Fruit fly (Drosophila melanogaster) whole organism, embryonic: ENCODE results near the gene L2HGDH.

Experiments
- Aef1 ChIP-seq: fragments of 200-800 bp; sonication (Bioruptor generic); IDR thresholded peaks from 3 replicates; pipeline ENCODE4 v1.3.6; 2022; ENCODE audit warnings: missing biosample characterization, missing genetic modification characterization
- BtbVII ChIP-seq: fragments of 200-800 bp; sonication (Bioruptor generic); optimal IDR thresholded peaks from 3 replicates; lab custom pipeline; 2017; ENCODE audit warnings: missing biosample characterization, mild to moderate bottlenecking, missing genetic modification characterization
- CG10462 ChIP-seq: fragments of 200-800 bp; sonication (Bioruptor generic); optimal IDR thresholded peaks from 2 replicates; lab custom pipeline; 2016; ENCODE audit warnings: missing biosample characterization, missing genetic modification characterization
- CG11247 ChIP-seq: fragments of 200-800 bp; sonication (Bioruptor generic); IDR thresholded peaks from 2 replicates; pipeline ENCODE4 v1.3.6; 2022; ENCODE audit warnings: missing biosample characterization, missing genetic modification characterization
- CG11504 ChIP-seq: fragments of 200-800 bp; sonication (Bioruptor generic); optimal IDR thresholded peaks from 3 replicates; lab custom pipeline; 2019; ENCODE audit warnings: missing biosample characterization, mild to moderate bottlenecking, missing genetic modification characterization, moderate library complexity
- CG1233 ChIP-seq: fragments of 200-800 bp; sonication (Bioruptor generic); optimal IDR thresholded peaks from 4 replicates; lab custom pipeline; 2018; ENCODE audit warnings: missing biosample characterization, mild to moderate bottlenecking, missing genetic modification characterization
- CG12769 ChIP-seq: fragments of 200-800 bp; sonication (Bioruptor generic); optimal IDR thresholded peaks from 2 replicates; lab custom pipeline; 2019; ENCODE audit warnings: missing biosample characterization, mild to moderate bottlenecking, missing genetic modification characterization, moderate library complexity
- CG14441 ChIP-seq: fragments of 200-800 bp; sonication (Bioruptor generic); IDR thresholded peaks from 2 replicates; pipeline ENCODE4 v1.3.6; 2022; ENCODE audit warnings: missing biosample characterization, missing genetic modification characterization
- CG14667 ChIP-seq: fragments of 200-800 bp; sonication (Bioruptor generic); IDR thresholded peaks from 2 replicates; pipeline ENCODE4 v1.3.6; 2022; ENCODE audit warnings: missing biosample characterization, missing genetic modification characterization
- CG16779 ChIP-seq: fragments of 200-800 bp; sonication (Bioruptor generic); IDR thresholded peaks from 2 replicates; pipeline ENCODE4 v1.3.6; 2022; ENCODE audit warnings: missing biosample characterization, missing genetic modification characterization
- CG17359 ChIP-seq: fragments of 200-800 bp; sonication (Bioruptor generic); optimal IDR thresholded peaks from 3 replicates; lab custom pipeline; 2018; ENCODE audit warnings: missing biosample characterization, mild to moderate bottlenecking, missing genetic modification characterization, moderate library complexity
- CG17385 ChIP-seq: fragments of 200-800 bp; sonication (Bioruptor generic); optimal IDR thresholded peaks from 3 replicates; lab custom pipeline; 2018; ENCODE audit warnings: missing biosample characterization, mild to moderate bottlenecking, missing genetic modification characterization
- CG1792 ChIP-seq: fragments of 200-800 bp; sonication (Bioruptor generic); optimal IDR thresholded peaks from 2 replicates; lab custom pipeline; 2016; ENCODE audit warnings: missing biosample characterization, missing genetic modification characterization
- CG18011 ChIP-seq: fragments of 200-800 bp; sonication (Bioruptor generic); optimal IDR thresholded peaks from 2 replicates; lab custom pipeline; 2017; ENCODE audit warnings: missing biosample characterization, missing genetic modification characterization, mild to moderate bottlenecking, moderate library complexity, missing genotype
- CG2199 ChIP-seq: fragments of 200-800 bp; sonication (Bioruptor generic); IDR thresholded peaks from 3 replicates; pipeline ENCODE4 v1.3.6; 2022; ENCODE audit warnings: missing biosample characterization, missing genetic modification characterization
- CG3065 ChIP-seq: fragments of 200-800 bp; sonication (Bioruptor generic); optimal IDR thresholded peaks from 2 replicates; lab custom pipeline; 2016; ENCODE audit warnings: missing biosample characterization, missing genetic modification characterization
- CG31224 ChIP-seq: fragments of 200-800 bp; sonication (Bioruptor generic); IDR thresholded peaks from 2 replicates; pipeline ENCODE4 v1.3.6; 2022; ENCODE audit warnings: missing biosample characterization, missing genetic modification characterization
- CG31441 ChIP-seq: fragments of 200-800 bp; sonication (Bioruptor generic); IDR thresholded peaks from 2 replicates; pipeline ENCODE4 v1.3.6; 2022; ENCODE audit warnings: missing biosample characterization, missing genetic modification characterization
- CG3163 ChIP-seq: fragments of 200-800 bp; sonication (Bioruptor generic); optimal IDR thresholded peaks from 3 replicates; lab custom pipeline; 2016; ENCODE audit warnings: missing biosample characterization, missing genetic modification characterization
- CG33557 ChIP-seq: fragments of 200-800 bp; sonication (Bioruptor generic); optimal IDR thresholded peaks from 2 replicates; lab custom pipeline; 2019; ENCODE audit warnings: missing biosample characterization, mild to moderate bottlenecking, missing genetic modification characterization, moderate library complexity
- CG3726 ChIP-seq: fragments of 200-800 bp; sonication (Bioruptor generic); IDR thresholded peaks from 3 replicates; pipeline ENCODE4, ENCODE4 v1.3.6; 2022; ENCODE audit warnings: missing biosample characterization, missing genetic modification characterization
- CG7987 ChIP-seq: fragments of 200-800 bp; sonication (Bioruptor generic); optimal IDR thresholded peaks from 2 replicates; lab custom pipeline; 2018; ENCODE audit warnings: missing biosample characterization, mild to moderate bottlenecking, missing genetic modification characterization, moderate library complexity
- CG8089 ChIP-seq: fragments of 200-800 bp; sonication (Bioruptor generic); optimal IDR thresholded peaks from 3 replicates; lab custom pipeline; 2016; ENCODE audit warnings: missing biosample characterization, missing genetic modification characterization
- CG8944 ChIP-seq: fragments of 200-800 bp; sonication (Bioruptor generic); optimal IDR thresholded peaks from 3 replicates; lab custom pipeline; 2016; ENCODE audit warnings: missing biosample characterization, missing genetic modification characterization
- Dref ChIP-seq: fragments of 200-800 bp; sonication (Bioruptor generic); IDR thresholded peaks from 2 replicates; pipeline ENCODE4 v1.3.6; 2022; ENCODE audit warnings: missing biosample characterization, missing genetic modification characterization
- Ets65A ChIP-seq: fragments of 200-800 bp; sonication (Bioruptor generic); peaks from one replicate; lab custom pipeline; 2016; ENCODE audit warnings: missing biosample characterization, missing genetic modification characterization
- Fer2 ChIP-seq: fragments of 200-800 bp; sonication (Bioruptor generic); optimal IDR thresholded peaks from 2 replicates; lab custom pipeline; 2018; ENCODE audit warnings: missing biosample characterization, mild to moderate bottlenecking, missing genetic modification characterization, moderate library complexity
- HLH4C ChIP-seq: fragments of 200-800 bp; sonication (Bioruptor generic); IDR thresholded peaks from 3 replicates; pipeline ENCODE4 v1.3.6; 2022; ENCODE audit warnings: missing biosample characterization, missing genetic modification characterization; ENCODE audit not compliant: partially characterized antibody
- Hr3 ChIP-seq: fragments of 200-800 bp; sonication (Bioruptor generic); optimal IDR thresholded peaks from 3 replicates; lab custom pipeline; 2016; ENCODE audit warnings: missing biosample characterization, missing genetic modification characterization
- Lim3 ChIP-seq: fragments of 200-800 bp; sonication (Bioruptor generic); IDR thresholded peaks from 2 replicates; pipeline ENCODE4 v1.3.6; 2022; ENCODE audit warnings: missing biosample characterization, missing genetic modification characterization
- Max ChIP-seq: fragments of 200-800 bp; sonication (Bioruptor generic); optimal IDR thresholded peaks from 2 replicates; lab custom pipeline; 2016; ENCODE audit warnings: missing biosample characterization, mild to moderate bottlenecking, missing genetic modification characterization
- Meics ChIP-seq: fragments of 200-800 bp; sonication (Bioruptor generic); optimal IDR thresholded peaks from 2 replicates; lab custom pipeline; 2017; ENCODE audit warnings: missing biosample characterization, mild to moderate bottlenecking, missing genetic modification characterization
- Nf-YA ChIP-seq: fragments of 200-800 bp; sonication (Bioruptor generic); IDR thresholded peaks from 2 replicates; pipeline ENCODE4 v1.3.6; 2022; ENCODE audit warnings: missing biosample characterization, missing genetic modification characterization
- Trl ChIP-seq, 3 experiments: fragments of >200 bp in 2 of 3; fragments of 200-800 bp in 1 of 3; sonication (Bioruptor generic) in 1 of 3; optimal IDR thresholded peaks; 2 replicates in 1 of 3; 3 replicates in 2 of 3; lab custom pipeline; 2016 to 2017; ENCODE audit warnings: missing biosample characterization in 1 of 3, missing genetic modification characterization in 1 of 3
- en ChIP-seq: fragments of 200-800 bp; sonication (Bioruptor generic); optimal IDR thresholded peaks from 2 replicates; lab custom pipeline; 2016; ENCODE audit warnings: missing biosample characterization, missing genetic modification characterization
- fru ChIP-seq: fragments of >200 bp; optimal IDR thresholded peaks from 2 replicates; lab custom pipeline; 2017
- gfzf ChIP-seq: fragments of 200-800 bp; sonication (Bioruptor generic); optimal IDR thresholded peaks from 2 replicates; lab custom pipeline; 2016; ENCODE audit warnings: missing biosample characterization, mild to moderate bottlenecking, missing genetic modification characterization, moderate library complexity
- hbn ChIP-seq: fragments of 200-800 bp; sonication (Bioruptor generic); IDR thresholded peaks from 2 replicates; pipeline ENCODE4 v1.3.6; 2022; ENCODE audit warnings: missing biosample characterization, missing genetic modification characterization; ENCODE audit not compliant: partially characterized antibody
- hkb ChIP-seq, 2 experiments: fragments of 200-800 bp in 1 of 2; fragments of >200 bp in 1 of 2; sonication (Bioruptor generic) in 1 of 2; IDR thresholded peaks in 1 of 2; optimal IDR thresholded peaks in 1 of 2; 2 replicates each; pipeline versions ENCODE4 v1.3.6 to Lab custom; 2017 to 2022; ENCODE audit warnings: missing biosample characterization in 1 of 2, missing genetic modification characterization in 1 of 2
- jigr1 ChIP-seq: fragments of 200-800 bp; sonication (Bioruptor generic); IDR thresholded peaks from 3 replicates; pipeline ENCODE4 v1.3.6; 2022; ENCODE audit warnings: missing biosample characterization, missing genetic modification characterization
- ken ChIP-seq: fragments of 200-800 bp; sonication (Bioruptor generic); IDR thresholded peaks from 3 replicates; pipeline ENCODE4 v1.3.6; 2022; ENCODE audit warnings: missing biosample characterization, missing genetic modification characterization
- kni ChIP-seq: fragments of 200-800 bp; sonication (Bioruptor generic); optimal IDR thresholded peaks from 3 replicates; lab custom pipeline; 2017; ENCODE audit warnings: mild to moderate bottlenecking, missing biosample characterization, missing genetic modification reagents, missing genetic modification characterization
- nau ChIP-seq: fragments of 200-800 bp; sonication (Bioruptor generic); optimal IDR thresholded peaks from 3 replicates; lab custom pipeline; 2017; ENCODE audit warnings: missing biosample characterization, mild to moderate bottlenecking, missing genetic modification characterization, missing genetic modification reagents
- odd ChIP-seq: fragments of 200-800 bp; sonication (Bioruptor generic); optimal IDR thresholded peaks from 2 replicates; lab custom pipeline; 2017; ENCODE audit warnings: missing biosample characterization, mild to moderate bottlenecking, missing genetic modification characterization
- pros ChIP-seq: fragments of 200-800 bp; sonication (Bioruptor generic); optimal IDR thresholded peaks from 3 replicates; lab custom pipeline; 2019; ENCODE audit warnings: missing biosample characterization, mild to moderate bottlenecking, missing genetic modification characterization, moderate library complexity
- sima ChIP-seq: fragments of 200-800 bp; sonication (Bioruptor generic); optimal IDR thresholded peaks from 2 replicates; lab custom pipeline; 2016; ENCODE audit warnings: missing biosample characterization, missing genetic modification characterization
- toy ChIP-seq: fragments of 200-800 bp; sonication (Bioruptor generic); IDR thresholded peaks from 2 replicates; pipeline ENCODE4 v1.3.6; 2022; ENCODE audit warnings: missing biosample characterization, missing genetic modification characterization
- wek ChIP-seq: fragments of 200-800 bp; sonication (Bioruptor generic); optimal IDR thresholded peaks from 3 replicates; lab custom pipeline; 2018; ENCODE audit warnings: missing biosample characterization, mild to moderate bottlenecking, missing genetic modification characterization, moderate library complexity
- yki ChIP-seq: fragments of >200 bp; optimal IDR thresholded peaks from 3 replicates; lab custom pipeline; 2018

L2HGDH gene

DNA sequence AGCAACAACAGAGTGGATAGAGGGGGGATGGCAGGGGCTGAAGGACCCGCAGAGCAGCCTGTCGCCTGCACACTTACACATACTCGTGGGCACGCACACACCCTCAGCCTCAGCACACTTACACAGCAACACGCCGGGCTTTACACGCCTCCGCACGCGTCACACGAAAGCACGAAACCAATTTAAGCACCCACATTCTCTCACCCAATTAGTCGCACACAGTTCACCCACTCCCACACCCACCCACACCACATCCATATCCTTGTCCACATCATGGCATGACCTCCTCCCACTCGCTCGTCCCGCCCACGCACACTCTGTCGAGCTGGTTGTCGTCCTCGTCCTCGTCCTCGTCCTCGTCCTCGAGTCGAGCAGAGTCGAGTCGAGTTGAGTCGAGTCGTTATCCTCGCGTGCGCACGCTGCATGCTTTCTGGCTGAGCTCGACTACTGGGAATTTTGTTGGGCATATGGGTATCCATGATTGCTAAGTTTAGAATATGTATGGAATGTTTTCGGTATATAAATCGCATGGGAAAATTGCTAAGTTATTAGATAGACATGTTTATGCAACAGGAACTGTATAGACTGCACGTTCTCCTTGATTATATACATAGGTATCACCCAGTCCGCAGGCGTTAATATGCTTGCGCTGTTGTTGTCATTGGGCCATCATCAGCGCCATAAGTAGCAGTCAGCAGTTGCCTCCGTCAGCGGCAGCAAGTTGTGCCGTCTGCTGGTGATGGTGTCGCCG is 37.8 kb upstream of the L2HGDH start (continued):
- peak; percentile 81 for TF ChIP-seq CG11504 (tag; lab: Kevin White, UChicago)
- peak; percentile 69 for TF ChIP-seq CG14667 (GFP tag; lab: Robert Waterston, UW)
- TF ChIP-seq nau (GFP tag; lab: Kevin White, UChicago) = peak; percentile 62
- TF ChIP-seq ken (GFP tag; lab: Robert Waterston, UW) = peak; percentile 86
- peak; percentile 3 for TF ChIP-seq CG18011
- peak; percentile 81 for TF ChIP-seq CG11247 (GFP tag; lab: Robert Waterston, UW)
- peak; percentile 80 for TF ChIP-seq CG31441 (GFP tag; lab: Robert Waterston, UW)
- TF ChIP-seq CG1792 (GFP tag; lab: Kevin White, UChicago) = peak; percentile 71
- peak; percentile 82 for TF ChIP-seq CG17359 (tag; lab: Kevin White, UChicago)
- no peak for TF ChIP-seq Dref (GFP tag; lab: Robert Waterston, UW)
- peak; percentile 54 for TF ChIP-seq CG7987
- peak; percentile 69; the same call in 2 of the 3 replicates for TF ChIP-seq CG3726 (GFP tag; lab: Robert Waterston, UW)
- TF ChIP-seq CG17385 (GFP tag; lab: Kevin White, UChicago) = peak; percentile 79
- no peak for TF ChIP-seq CG33557 (GFP tag; lab: Kevin White, UChicago)
- peak; percentile 10; the same call in 1 of the 2 replicates for TF ChIP-seq CG16779 (GFP tag; lab: Robert Waterston, UW)
- no peak for TF ChIP-seq hbn (GFP tag; lab: Robert Waterston, UW)
- no peak for TF ChIP-seq pros (GFP tag; lab: Kevin White, UChicago)
- TF ChIP-seq CG2199 (GFP tag; lab: Robert Waterston, UW) = 0 out of 3 replicates have a peak, but pooled peaks have one; percentile 52
- TF ChIP-seq Aef1 (GFP tag; lab: Robert Waterston, UW) = peak; percentile 85
- TF ChIP-seq Ets65A = peak; percentile 94
- TF ChIP-seq CG8944 = peak; percentile 81
- peak; percentile 3 for TF ChIP-seq CG10462
- TF ChIP-seq CG14441 (GFP tag; lab: Robert Waterston, UW) = peak; percentile 82
- TF ChIP-seq en (GFP tag; lab: Kevin White, UChicago) = no peak
- peak; percentile 95 for TF ChIP-seq CG12769 (tag; lab: Kevin White, UChicago)
- no peak for TF ChIP-seq yki (lab: Kevin White, UChicago)
- no peak for TF ChIP-seq sima (GFP tag; lab: Kevin White, UChicago)
- TF ChIP-seq Fer2 = no peak
- TF ChIP-seq wek (GFP tag; lab: Kevin White, UChicago) = peak; percentile 23
- peak; percentile 44 for TF ChIP-seq CG3163 (GFP tag; lab: Kevin White, UChicago)
- no peak for TF ChIP-seq hkb (optimal IDR thresholded peaks at IDR 0.05; lab: Kevin White, UChicago)
- TF ChIP-seq hkb (GFP tag; IDR thresholded peaks at IDR 0.05; lab: Robert Waterston, UW) = peak; percentile 81
- 0 out of 2 replicates have a peak, but pooled peaks have one; percentile 44 for TF ChIP-seq toy (GFP tag; lab: Robert Waterston, UW)
- TF ChIP-seq Meics (GFP tag; lab: Kevin White, UChicago) = peak; percentile 86
- peak; percentile 67 for TF ChIP-seq Lim3 (GFP tag; lab: Robert Waterston, UW)
- peak; percentile 69 for TF ChIP-seq odd (GFP tag; lab: Kevin White, UChicago)
- TF ChIP-seq CG3065 (GFP tag; lab: Kevin White, UChicago) = no peak
- TF ChIP-seq fru (lab: Kevin White, UChicago) = no peak
- peak; percentile 78 for TF ChIP-seq BtbVII (GFP tag; lab: Kevin White, UChicago)
- peak; percentile 49 for TF ChIP-seq CG8089 (GFP tag; lab: Kevin White, UChicago)
- peak; percentile 64; the same call in 1 of the 2 replicates for TF ChIP-seq Nf-YA (GFP tag; lab: Robert Waterston, UW)
- TF ChIP-seq Hr3 (GFP tag; lab: Kevin White, UChicago) = peak; percentile 77
- peak; percentile 69 for TF ChIP-seq CG1233 (GFP tag; lab: Kevin White, UChicago)
- no peak for TF ChIP-seq kni (GFP tag; lab: Kevin White, UChicago)
- TF ChIP-seq HLH4C (GFP tag; lab: Robert Waterston, UW) = no peak
- TF ChIP-seq CG31224 = peak; percentile 70
- peak; percentile 55 for TF ChIP-seq Max (GFP tag; lab: Kevin White, UChicago)
- no peak for TF ChIP-seq gfzf (GFP tag; lab: Kevin White, UChicago)
- TF ChIP-seq Trl (optimal IDR thresholded peaks at IDR 0.05; lab: Kevin White, UChicago) = no peak
- peak; percentile 77 for TF ChIP-seq Trl (GFP tag; optimal IDR thresholded peaks at IDR 0.05; lab: Kevin White, UChicago)
- peak; percentile 68; the same call in 2 of the 3 replicates for TF ChIP-seq jigr1 (GFP tag; lab: Robert Waterston, UW)
